Worm (Caenorhabditis elegans): Measurements from ENCODE around the gene cutl-5.

ce11 chrII:7155392-7155791, 39.7 kb upstream of the cutl-5 start, which contains the start of gene C27H5.2:
- TF ChIP-seq unc-62 (GFP tag; optimal IDR thresholded peaks at IDR 0.05) (no peak), unc-39 (tag; optimal IDR thresholded peaks at IDR 0.05) (no peak), nhr-237 (tag; optimal IDR thresholded peaks at IDR 0.05) (no peak), nhr-28 (tag; optimal IDR thresholded peaks at IDR 0.05) (no peak), elt-1 (tag; optimal IDR thresholded peaks at IDR 0.05; ENCODE audit: borderline replicate concordance, insufficient read depth) (no peak), sem-2 (GFP tag; optimal IDR thresholded peaks at IDR 0.05) (no peak), ces-1 (GFP tag; optimal IDR thresholded peaks at IDR 0.05) (no peak), pha-4 (tag; optimal IDR thresholded peaks at IDR 0.05) (no peak), cnd-1 (tag; optimal IDR thresholded peaks at IDR 0.05) (no peak), flh-1 (GFP tag; optimal IDR thresholded peaks at IDR 0.05) (no peak), ztf-11 (tag; optimal IDR thresholded peaks at IDR 0.05) (no peak), mep-1 (tag; optimal IDR thresholded peaks at IDR 0.05) (no peak), hlh-1 (tag; optimal IDR thresholded peaks at IDR 0.05) (peak; percentile 31), nhr-76 (tag; optimal IDR thresholded peaks at IDR 0.05) (no peak)

Data from whole organism, mixed stage, embryonic.